Worm (Caenorhabditis elegans) whole organism, midembryonic: ENCODE results near the gene mrck-1.

Experiments used
- T22C8.4 ChIP-seq: fragments of 200-800 bp; sonication (Bioruptor generic); IDR thresholded peaks from 2 replicates; pipeline ENCODE4 v1.3.6; 2022; ENCODE audit warnings: missing genetic modification characterization, missing compliant biosample characterization
- cog-1 ChIP-seq: sonication (generic microtip); optimal IDR thresholded peaks from 2 replicates; lab custom pipeline; 2016; ENCODE audit warnings: missing genetic modification characterization, missing compliant biosample characterization
- flt-1 ChIP-seq: fragments of 200-800 bp; sonication (Bioruptor generic); IDR thresholded peaks from 2 replicates; pipeline ENCODE4 v1.3.6; 2022; ENCODE audit warnings: missing genetic modification characterization, missing compliant biosample characterization
- klf-2 ChIP-seq: fragments of 200-800 bp; sonication (Bioruptor generic); conservative IDR thresholded peaks from 2 replicates; pipeline ENCODE4 v1.3.6; 2022; ENCODE audit warnings: missing genetic modification reagents, missing genetic modification characterization, missing compliant biosample characterization
- med-1 ChIP-seq: sonication (generic microtip); optimal IDR thresholded peaks from 2 replicates; lab custom pipeline; 2017; ENCODE audit warnings: missing genetic modification characterization, mild to moderate bottlenecking, missing compliant biosample characterization, antibody characterized with exemption, missing genetic modification reagents; ENCODE audit not compliant: insufficient read depth
- ref-1 ChIP-seq: fragments of 200-800 bp; sonication (Bioruptor generic); conservative IDR thresholded peaks from 2 replicates; pipeline ENCODE4 v1.3.6; 2022; ENCODE audit warnings: missing genetic modification reagents, missing genetic modification characterization, missing compliant biosample characterization
- tab-1 ChIP-seq: fragments of 200-800 bp; sonication (Bioruptor generic); IDR thresholded peaks from 2 replicates; pipeline ENCODE4 v1.3.6; 2022; ENCODE audit warnings: missing genetic modification characterization, missing compliant biosample characterization
- ztf-23 ChIP-seq: fragments of 200-800 bp; sonication (Bioruptor generic); IDR thresholded peaks from 2 replicates; pipeline ENCODE4 v1.3.6; 2022; ENCODE audit warnings: missing genetic modification reagents, missing genetic modification characterization, missing compliant biosample characterization
- ztf-29 ChIP-seq: fragments of 200-800 bp; sonication (Bioruptor generic); IDR thresholded peaks from 2 replicates; pipeline ENCODE4 v1.3.6; 2022; ENCODE audit warnings: missing genetic modification reagents, missing genetic modification characterization, missing compliant biosample characterization

The mrck-1 gene

ce11 chrV:6267237-6267812 lies at the start of gene mrck-1:
mrck-1 (minus strand) TSS chrV:6267287.
- peak; percentile 90 for TF ChIP-seq tab-1 (GFP tag; lab: Robert Waterston, UW)
- peak; percentile 91 for TF ChIP-seq flt-1 (GFP tag; lab: Robert Waterston, UW)
- peak; percentile 60; the same call in 1 of the 2 replicates for TF ChIP-seq ztf-29 (GFP tag; lab: Robert Waterston, UW)
- TF ChIP-seq med-1 (GFP tag; lab: Kevin White, UChicago): peak; percentile 53
- TF ChIP-seq cog-1 (tag; lab: Kevin White, UChicago): peak; percentile 94
- TF ChIP-seq ref-1: peak; percentile 59
- peak; percentile 71 for TF ChIP-seq T22C8.4 (GFP tag; lab: Robert Waterston, UW)
- peak; percentile 61 for TF ChIP-seq klf-2 (GFP tag; lab: Robert Waterston, UW)
- peak; percentile 87 for TF ChIP-seq ztf-23 (GFP tag; lab: Robert Waterston, UW)

- no peak for TF ChIP-seq klf-2 (GFP tag; lab: Robert Waterston, UW)
- no peak for TF ChIP-seq cog-1 (tag; lab: Kevin White, UChicago)
- TF ChIP-seq T22C8.4 (GFP tag; lab: Robert Waterston, UW): no peak
- no peak for TF ChIP-seq ref-1
- TF ChIP-seq flt-1 (GFP tag; lab: Robert Waterston, UW): no peak
- TF ChIP-seq tab-1 (GFP tag; lab: Robert Waterston, UW): no peak
- TF ChIP-seq ztf-29 (GFP tag; lab: Robert Waterston, UW): no peak
These were observed 49.5 kb upstream of the mrck-1 start, which contains the start of gene cest-24 for ce11 chrV:6316632-6317031. cest-24 (plus strand) TSS chrV:6316932.

ce11 chrV:6311936-6312335 lies 44.8 kb upstream of the mrck-1 start:
- TF ChIP-seq ref-1 (no peak), tab-1 (GFP tag; lab: Robert Waterston, UW) (no peak), klf-2 (GFP tag; lab: Robert Waterston, UW) (no peak), med-1 (GFP tag; lab: Kevin White, UChicago) (no peak), ztf-23 (GFP tag; lab: Robert Waterston, UW) (no peak), flt-1 (GFP tag; lab: Robert Waterston, UW) (no peak), T22C8.4 (GFP tag; lab: Robert Waterston, UW) (no peak), ztf-29 (GFP tag; lab: Robert Waterston, UW) (no peak), cog-1 (tag; lab: Kevin White, UChicago) (no peak)

ce11 chrV:6303471-6303870 lies 36.4 kb upstream of the mrck-1 start, which contains the start of gene sago-1:
sago-1 (plus strand) TSS chrV:6303771.
- no peak for TF ChIP-seq cog-1 (tag; lab: Kevin White, UChicago)
- TF ChIP-seq ztf-29 (GFP tag; lab: Robert Waterston, UW): no peak
- no peak for TF ChIP-seq med-1 (GFP tag; lab: Kevin White, UChicago)
- no peak for TF ChIP-seq ztf-23 (GFP tag; lab: Robert Waterston, UW)
- no peak for TF ChIP-seq tab-1 (GFP tag; lab: Robert Waterston, UW)
- TF ChIP-seq ref-1: no peak
- TF ChIP-seq T22C8.4 (GFP tag; lab: Robert Waterston, UW): no peak
- no peak for TF ChIP-seq flt-1 (GFP tag; lab: Robert Waterston, UW)
- TF ChIP-seq klf-2 (GFP tag; lab: Robert Waterston, UW): no peak

ce11 chrV:6302465-6302864 lies 35.4 kb upstream of the mrck-1 start:
- TF ChIP-seq tab-1 (GFP tag; lab: Robert Waterston, UW) (no peak), ref-1 (no peak), cog-1 (tag; lab: Kevin White, UChicago) (no peak), T22C8.4 (GFP tag; lab: Robert Waterston, UW) (no peak), ztf-23 (GFP tag; lab: Robert Waterston, UW) (no peak), klf-2 (GFP tag; lab: Robert Waterston, UW) (no peak), flt-1 (GFP tag; lab: Robert Waterston, UW) (no peak), med-1 (GFP tag; lab: Kevin White, UChicago) (no peak), ztf-29 (GFP tag; lab: Robert Waterston, UW) (no peak)

ce11 chrV:6301046-6301445 lies 34.0 kb upstream of the mrck-1 start:
- TF ChIP-seq klf-2 (GFP tag; lab: Robert Waterston, UW): no peak
- no peak for TF ChIP-seq tab-1 (GFP tag; lab: Robert Waterston, UW)
- TF ChIP-seq ztf-29 (GFP tag; lab: Robert Waterston, UW): no peak
- no peak for TF ChIP-seq ztf-23 (GFP tag; lab: Robert Waterston, UW)
- TF ChIP-seq ref-1: no peak
- TF ChIP-seq flt-1 (GFP tag; lab: Robert Waterston, UW): no peak
- TF ChIP-seq T22C8.4 (GFP tag; lab: Robert Waterston, UW): no peak
- no peak for TF ChIP-seq cog-1 (tag; lab: Kevin White, UChicago)

ce11 chrV:6292401-6292800 lies 25.3 kb upstream of the mrck-1 start, which contains the start of gene K12B6.9:
K12B6.9 (minus strand) TSS chrV:6292666.
- TF ChIP-seq med-1 (GFP tag; lab: Kevin White, UChicago): no peak
- TF ChIP-seq ztf-29 (GFP tag; lab: Robert Waterston, UW): no peak
- TF ChIP-seq ztf-23 (GFP tag; lab: Robert Waterston, UW): no peak
- no peak for TF ChIP-seq cog-1 (tag; lab: Kevin White, UChicago)
- TF ChIP-seq tab-1 (GFP tag; lab: Robert Waterston, UW): no peak
- no peak for TF ChIP-seq flt-1 (GFP tag; lab: Robert Waterston, UW)
- no peak for TF ChIP-seq klf-2 (GFP tag; lab: Robert Waterston, UW)
- no peak for TF ChIP-seq T22C8.4 (GFP tag; lab: Robert Waterston, UW)
- TF ChIP-seq ref-1: no peak

- TF ChIP-seq ztf-23 (GFP tag; lab: Robert Waterston, UW): no peak
- TF ChIP-seq med-1 (GFP tag; lab: Kevin White, UChicago): no peak
- TF ChIP-seq ref-1: no peak
- no peak for TF ChIP-seq flt-1 (GFP tag; lab: Robert Waterston, UW)
- TF ChIP-seq klf-2 (GFP tag; lab: Robert Waterston, UW): no peak
- TF ChIP-seq T22C8.4 (GFP tag; lab: Robert Waterston, UW): no peak
- no peak for TF ChIP-seq cog-1 (tag; lab: Kevin White, UChicago)
- TF ChIP-seq ztf-29 (GFP tag; lab: Robert Waterston, UW): no peak
- no peak for TF ChIP-seq tab-1 (GFP tag; lab: Robert Waterston, UW)
These were observed 24.2 kb upstream of the mrck-1 start for ce11 chrV:6291301-6291700.

ce11 chrV:6288607-6289006 lies 21.5 kb upstream of the mrck-1 start, which contains the start of gene K12B6.11:
K12B6.11 (plus strand) TSS chrV:6288907.
- TF ChIP-seq ref-1 (no peak), tab-1 (GFP tag; lab: Robert Waterston, UW) (no peak), cog-1 (tag; lab: Kevin White, UChicago) (no peak), flt-1 (GFP tag; lab: Robert Waterston, UW) (no peak), ztf-29 (GFP tag; lab: Robert Waterston, UW) (no peak), med-1 (GFP tag; lab: Kevin White, UChicago) (no peak), klf-2 (GFP tag; lab: Robert Waterston, UW) (no peak), T22C8.4 (GFP tag; lab: Robert Waterston, UW) (no peak), ztf-23 (GFP tag; lab: Robert Waterston, UW) (no peak)
